Fruit fly (Drosophila melanogaster) whole organism, embryonic: ENCODE measurements around the gene Alh.

Source experiments
- C15 ChIP-seq: fragments of 200-800 bp; sonication (Bioruptor generic); IDR thresholded peaks from 3 replicates; pipeline ENCODE4 v1.3.6; 2022; ENCODE audit warnings: missing biosample characterization, missing genetic modification characterization
- CG10147 ChIP-seq: fragments of 200-800 bp; sonication (Bioruptor generic); optimal IDR thresholded peaks from 2 replicates; lab custom pipeline; 2019; ENCODE audit warnings: missing biosample characterization, mild to moderate bottlenecking, missing genetic modification characterization, moderate library complexity
- CG10274 ChIP-seq: fragments of 200-800 bp; sonication (Bioruptor generic); optimal IDR thresholded peaks from 3 replicates; lab custom pipeline; 2017; ENCODE audit warnings: missing biosample characterization, mild to moderate bottlenecking, missing genetic modification characterization
- CG11723 ChIP-seq: fragments of 200-800 bp; sonication (Bioruptor generic); optimal IDR thresholded peaks from 2 replicates; lab custom pipeline; 2017; ENCODE audit warnings: missing biosample characterization, mild to moderate bottlenecking, missing genetic modification characterization
- CG13287 ChIP-seq: fragments of 200-800 bp; sonication (Bioruptor generic); IDR thresholded peaks from 2 replicates; pipeline ENCODE4 v1.3.6; 2022; ENCODE audit warnings: missing biosample characterization, missing genetic modification characterization; ENCODE audit not compliant: partially characterized antibody
- CG13424 ChIP-seq: fragments of 200-800 bp; sonication (Bioruptor generic); optimal IDR thresholded peaks from 2 replicates; lab custom pipeline; 2019; ENCODE audit warnings: missing biosample characterization, mild to moderate bottlenecking, missing genetic modification characterization, moderate library complexity
- CG14441 ChIP-seq: fragments of 200-800 bp; sonication (Bioruptor generic); IDR thresholded peaks from 2 replicates; pipeline ENCODE4 v1.3.6; 2022; ENCODE audit warnings: missing biosample characterization, missing genetic modification characterization
- CG14710 ChIP-seq: fragments of 200-800 bp; sonication (Bioruptor generic); optimal IDR thresholded peaks from 3 replicates; lab custom pipeline; 2019; ENCODE audit warnings: missing biosample characterization, mild to moderate bottlenecking, missing genetic modification characterization, moderate library complexity
- CG15269 ChIP-seq: fragments of 200-800 bp; sonication (Bioruptor generic); optimal IDR thresholded peaks from 2 replicates; lab custom pipeline; 2018; ENCODE audit warnings: missing biosample characterization, mild to moderate bottlenecking, missing genetic modification characterization, moderate library complexity
- CG15514 ChIP-seq: fragments of 200-800 bp; sonication (Bioruptor generic); optimal IDR thresholded peaks from 3 replicates; lab custom pipeline; 2017; ENCODE audit warnings: missing biosample characterization, missing genetic modification characterization, mild to moderate bottlenecking, moderate library complexity, missing genetic modification reagents
- CG2116 ChIP-seq: fragments of 200-800 bp; sonication (Bioruptor generic); optimal IDR thresholded peaks from 3 replicates; lab custom pipeline; 2018; ENCODE audit warnings: missing biosample characterization, mild to moderate bottlenecking, missing genetic modification characterization
- CG31224 ChIP-seq: fragments of 200-800 bp; sonication (Bioruptor generic); IDR thresholded peaks from 2 replicates; pipeline ENCODE4 v1.3.6; 2022; ENCODE audit warnings: missing biosample characterization, missing genetic modification characterization
- CG33213 ChIP-seq: fragments of 200-800 bp; sonication (Bioruptor generic); optimal IDR thresholded peaks from 3 replicates; lab custom pipeline; 2016; ENCODE audit warnings: missing biosample characterization, missing genetic modification characterization
- CG34376 ChIP-seq: fragments of 200-800 bp; sonication (Bioruptor generic); optimal IDR thresholded peaks from 2 replicates; lab custom pipeline; 2018; ENCODE audit warnings: missing biosample characterization, mild to moderate bottlenecking, missing genetic modification characterization
- CG43689 ChIP-seq: fragments of 200-800 bp; sonication (Bioruptor generic); IDR thresholded peaks from 2 replicates; pipeline ENCODE4 v1.3.6; 2022; ENCODE audit warnings: missing biosample characterization, missing genetic modification characterization
- CG4404 ChIP-seq: fragments of 200-800 bp; sonication (Bioruptor generic); IDR thresholded peaks from 2 replicates; pipeline ENCODE4 v1.3.6; 2022; ENCODE audit warnings: missing biosample characterization, missing genetic modification characterization
- CG8478 ChIP-seq: fragments of >200 bp; optimal IDR thresholded peaks from 2 replicates; lab custom pipeline; 2018
- CG8765 ChIP-seq: fragments of 200-800 bp; sonication (Bioruptor generic); IDR thresholded peaks from 2 replicates; pipeline ENCODE4 v1.3.6; 2022; ENCODE audit warnings: missing biosample characterization, missing genetic modification characterization
- CkIIα-i1 ChIP-seq: fragments of 200-800 bp; sonication (Bioruptor generic); IDR thresholded peaks from 2 replicates; pipeline ENCODE4 v1.3.6; 2022; ENCODE audit warnings: missing biosample characterization, missing genetic modification characterization
- E2f2 ChIP-seq: fragments of 200-800 bp; sonication (Bioruptor generic); IDR thresholded peaks from 2 replicates; pipeline ENCODE4 v1.3.6; 2022; ENCODE audit warnings: missing biosample characterization, missing genetic modification characterization
- Gsc ChIP-seq: fragments of 200-800 bp; sonication (Bioruptor generic); IDR thresholded peaks from 2 replicates; pipeline ENCODE4 v1.3.6; 2022; ENCODE audit warnings: missing biosample characterization, missing genetic modification characterization
- H15 ChIP-seq: fragments of 200-800 bp; sonication (Bioruptor generic); IDR thresholded peaks from 3 replicates; pipeline ENCODE4 v1.3.6; 2022; ENCODE audit warnings: missing biosample characterization, missing genetic modification characterization
- HHEX ChIP-seq: fragments of 200-800 bp; sonication (Bioruptor generic); optimal IDR thresholded peaks from 3 replicates; lab custom pipeline; 2017; ENCODE audit warnings: missing biosample characterization, mild to moderate bottlenecking, missing genetic modification characterization, missing genetic modification reagents
- Hsf ChIP-seq: fragments of 200-800 bp; sonication (Bioruptor generic); optimal IDR thresholded peaks from 3 replicates; lab custom pipeline; 2016; ENCODE audit warnings: missing biosample characterization, missing genetic modification characterization
- Mes4 ChIP-seq: fragments of 200-800 bp; sonication (Bioruptor generic); optimal IDR thresholded peaks from 2 replicates; lab custom pipeline; 2016; ENCODE audit warnings: missing biosample characterization, missing genetic modification characterization
- NC2α ChIP-seq: fragments of 200-800 bp; sonication (Bioruptor generic); optimal IDR thresholded peaks from 2 replicates; lab custom pipeline; 2016; ENCODE audit warnings: missing biosample characterization, missing genetic modification characterization
- NFAT ChIP-seq: fragments of 200-800 bp; sonication (Bioruptor generic); IDR thresholded peaks from 2 replicates; pipeline ENCODE4 v1.3.6; 2022; ENCODE audit warnings: missing biosample characterization, missing genetic modification characterization
- Nf-YC ChIP-seq: fragments of 200-800 bp; optimal IDR thresholded peaks from 3 replicates; lab custom pipeline; 2019; ENCODE audit warnings: missing biosample characterization, mild to moderate bottlenecking, missing genetic modification characterization, moderate library complexity
- NfI ChIP-seq: fragments of 200-800 bp; sonication (Bioruptor generic); optimal IDR thresholded peaks from 3 replicates; lab custom pipeline; 2018; ENCODE audit warnings: missing biosample characterization, mild to moderate bottlenecking, missing genetic modification characterization, moderate library complexity
- Sry-δ ChIP-seq: fragments of 200-800 bp; sonication (Bioruptor generic); optimal IDR thresholded peaks from 2 replicates; lab custom pipeline; 2016; ENCODE audit warnings: missing biosample characterization, missing genetic modification characterization
- Xrp1 ChIP-seq: fragments of 200-800 bp; sonication (Bioruptor generic); IDR thresholded peaks from 2 replicates; pipeline ENCODE4 v1.3.6; 2022; ENCODE audit warnings: missing biosample characterization, missing genetic modification characterization
- YL-1 ChIP-seq: fragments of 200-800 bp; sonication (Bioruptor generic); optimal IDR thresholded peaks from 3 replicates; lab custom pipeline; 2017; ENCODE audit warnings: missing biosample characterization, mild to moderate bottlenecking, missing genetic modification characterization
- ash1 ChIP-seq: fragments of 200-800 bp; sonication (Bioruptor generic); optimal IDR thresholded peaks from 2 replicates; lab custom pipeline; 2018; ENCODE audit warnings: missing biosample characterization, mild to moderate bottlenecking, missing genetic modification characterization
- bab2 ChIP-seq: fragments of 200-800 bp; sonication (Bioruptor generic); optimal IDR thresholded peaks from 2 replicates; lab custom pipeline; 2016; ENCODE audit warnings: missing biosample characterization, missing genetic modification characterization
- cas ChIP-seq: fragments of 200-800 bp; sonication (Bioruptor generic); IDR thresholded peaks from 2 replicates; pipeline ENCODE4 v1.3.6; 2022; ENCODE audit warnings: missing biosample characterization, missing genetic modification characterization
- chif ChIP-seq, 2 experiments: fragments of 200-800 bp; sonication (Bioruptor generic); optimal IDR thresholded peaks; 3 replicates each; lab custom pipeline; 2016; ENCODE audit warnings: missing biosample characterization in 2 of 2, missing genetic modification characterization in 2 of 2
- chinmo ChIP-seq: fragments of 200-800 bp; sonication (Bioruptor generic); IDR thresholded peaks from 4 replicates; pipeline ENCODE4 v1.3.6; 2022; ENCODE audit warnings: missing biosample characterization, missing genetic modification characterization; ENCODE audit not compliant: partially characterized antibody
- dan ChIP-seq: fragments of 200-800 bp; sonication (Bioruptor generic); IDR thresholded peaks from 2 replicates; pipeline ENCODE4 v1.3.6; 2022; ENCODE audit warnings: missing biosample characterization, missing genetic modification characterization
- dmrt99B ChIP-seq: fragments of 200-800 bp; sonication (Bioruptor generic); optimal IDR thresholded peaks from 2 replicates; lab custom pipeline; 2018; ENCODE audit warnings: missing biosample characterization, mild to moderate bottlenecking, missing genetic modification characterization, moderate library complexity
- eyg ChIP-seq: fragments of 200-800 bp; sonication (Bioruptor generic); optimal IDR thresholded peaks from 3 replicates; lab custom pipeline; 2016; ENCODE audit warnings: missing biosample characterization, missing genetic modification characterization
- ham ChIP-seq: fragments of 200-800 bp; sonication (Bioruptor generic); IDR thresholded peaks from 2 replicates; pipeline ENCODE4 v1.3.6; 2022; ENCODE audit warnings: missing biosample characterization, missing genetic modification characterization
- kay ChIP-seq: fragments of 200-800 bp; sonication (Bioruptor generic); optimal IDR thresholded peaks from 2 replicates; lab custom pipeline; 2016; ENCODE audit warnings: missing biosample characterization, missing genetic modification characterization
- knrl ChIP-seq: fragments of 200-800 bp; sonication (Bioruptor generic); IDR thresholded peaks from 3 replicates; pipeline ENCODE4 v1.3.6; 2022; ENCODE audit warnings: missing biosample characterization, missing genetic modification characterization; ENCODE audit not compliant: partially characterized antibody
- nmo ChIP-seq: fragments of 200-800 bp; sonication (Bioruptor generic); optimal IDR thresholded peaks from 2 replicates; lab custom pipeline; 2018; ENCODE audit warnings: missing biosample characterization, mild to moderate bottlenecking, missing genetic modification characterization, moderate library complexity
- pan ChIP-seq, 4 experiments: fragments of >200 bp in 3 of 4; fragments of 200-800 bp in 1 of 4; sonication (Bioruptor generic) in 1 of 4; optimal IDR thresholded peaks in 3 of 4; IDR thresholded peaks in 1 of 4; 2 replicates each; pipeline versions ENCODE4 v1.3.6 to Lab custom; 2017 to 2022; ENCODE audit warnings: missing biosample characterization in 2 of 4, missing genetic modification characterization in 2 of 4, mixed read lengths in 1 of 4
- sd ChIP-seq: fragments of 200-800 bp; sonication (Bioruptor generic); optimal IDR thresholded peaks from 3 replicates; lab custom pipeline; 2018; ENCODE audit warnings: missing biosample characterization, mild to moderate bottlenecking, missing genetic modification characterization, moderate library complexity
- sim ChIP-seq: fragments of 200-800 bp; sonication (Bioruptor generic); IDR thresholded peaks from 2 replicates; pipeline ENCODE4 v1.3.6; 2022; ENCODE audit warnings: missing biosample characterization, missing genetic modification characterization
- sug ChIP-seq: fragments of 200-800 bp; optimal IDR thresholded peaks from 2 replicates; lab custom pipeline; 2019; ENCODE audit warnings: missing biosample characterization, mild to moderate bottlenecking, missing genetic modification characterization, moderate library complexity
- tap ChIP-seq: fragments of 200-800 bp; optimal IDR thresholded peaks from 3 replicates; lab custom pipeline; 2019; ENCODE audit warnings: missing biosample characterization, mild to moderate bottlenecking, missing genetic modification characterization, moderate library complexity
- tna ChIP-seq: fragments of 200-800 bp; sonication (Bioruptor generic); IDR thresholded peaks from 2 replicates; pipeline ENCODE4 v1.3.6; 2022; ENCODE audit warnings: missing biosample characterization, missing genetic modification characterization; ENCODE audit not compliant: partially characterized antibody
- yki ChIP-seq: fragments of >200 bp; optimal IDR thresholded peaks from 3 replicates; lab custom pipeline; 2018

Gene Alh

DNA sequence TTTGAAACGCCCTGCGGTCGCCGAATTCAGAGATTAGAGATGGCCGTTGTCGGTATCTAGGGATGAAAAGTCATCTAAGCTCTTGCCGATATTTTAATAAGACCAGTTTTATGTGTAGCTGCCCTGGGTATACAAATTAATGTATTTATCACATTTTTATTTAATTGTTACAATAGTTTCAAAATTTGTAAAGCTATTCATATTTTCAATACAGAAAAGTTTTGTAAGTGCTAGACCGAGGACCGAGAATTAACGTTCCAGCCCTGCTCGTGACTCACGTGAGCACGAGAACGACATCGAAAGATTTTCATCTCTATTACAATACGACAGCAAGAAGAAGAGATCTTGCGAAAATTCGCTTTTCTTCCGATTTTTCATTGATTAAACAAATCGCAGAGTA is 56.9 kb downstream of the Alh start, which contains the start of the genes CG1105 and CG1965 (continued):
- TF ChIP-seq CG13287 (peak; percentile 100), Gsc (peak; percentile 86), CG14441 (GFP tag; lab: Robert Waterston, UW) (peak; percentile 94), sug (tag; lab: Kevin White, UChicago) (peak; percentile 92), chif (GFP tag; optimal IDR thresholded peaks at IDR 0.05; lab: Kevin White, UChicago) (peak; percentile 92 to 95), CG33213 (peak; percentile 92), yki (lab: Kevin White, UChicago) (no peak), eyg (GFP tag; lab: Kevin White, UChicago) (peak; percentile 76), CG31224 (GFP tag; lab: Robert Waterston, UW) (peak; percentile 86), CG43689 (peak; percentile 74), Mes4 (GFP tag; lab: Kevin White, UChicago) (peak; percentile 83), CkIIα-i1 (GFP tag; lab: Robert Waterston, UW) (peak; percentile 52; the same call in 1 of the 2 replicates), Xrp1 (GFP tag; lab: Robert Waterston, UW) (peak; percentile 94), dmrt99B (tag; lab: Kevin White, UChicago) (no peak), nmo (GFP tag; lab: Kevin White, UChicago) (peak; percentile 96), E2f2 (GFP tag; lab: Robert Waterston, UW) (peak; percentile 79), knrl (GFP tag; lab: Robert Waterston, UW) (peak; percentile 100), chinmo (GFP tag; lab: Robert Waterston, UW) (peak; percentile 91; the same call in 2 of the 4 replicates), CG8765 (GFP tag; lab: Robert Waterston, UW) (peak; percentile 96), CG34376 (GFP tag; lab: Kevin White, UChicago) (peak; percentile 81), sd (tag; lab: Kevin White, UChicago) (peak; percentile 82), CG13424 (peak; percentile 94), ham (GFP tag; lab: Robert Waterston, UW) (0 out of 2 replicates have a peak, but pooled peaks have one; percentile 28), CG11723 (peak; percentile 83), CG8478 (lab: Kevin White, UChicago) (no peak), ash1 (peak; percentile 45), cas (GFP tag; lab: Robert Waterston, UW) (peak; percentile 91), pan (optimal IDR thresholded peaks at IDR 0.05; lab: Kevin White, UChicago) (no peak), pan (GFP tag; optimal IDR thresholded peaks at IDR 0.05 in 1 of 2, IDR thresholded peaks at IDR 0.05 in 1 of 2) (peak in 1 of 2 experiments; percentile 93), Hsf (peak; percentile 97), Nf-YC (peak; percentile 84), sim (peak; percentile 81), dan (GFP tag; lab: Robert Waterston, UW) (peak; percentile 90), NFAT (GFP tag; lab: Robert Waterston, UW) (peak; percentile 94), CG10274 (GFP tag; lab: Kevin White, UChicago) (peak; percentile 61), H15 (GFP tag; lab: Robert Waterston, UW) (peak; percentile 94), CG14710 (peak; percentile 96), tap (tag; lab: Kevin White, UChicago) (peak; percentile 78), YL-1 (peak; percentile 86), tna (GFP tag; lab: Robert Waterston, UW) (peak; percentile 87), NC2α (peak; percentile 79), CG15514 (GFP tag; lab: Kevin White, UChicago) (peak; percentile 91), CG10147 (GFP tag; lab: Kevin White, UChicago) (peak; percentile 92), HHEX (GFP tag; lab: Kevin White, UChicago) (peak; percentile 74), NfI (GFP tag; lab: Kevin White, UChicago) (peak; percentile 89), kay (GFP tag; lab: Kevin White, UChicago) (peak; percentile 90), C15 (GFP tag; lab: Robert Waterston, UW) (peak; percentile 80), CG2116 (GFP tag; lab: Kevin White, UChicago) (peak; percentile 88), CG4404 (GFP tag; lab: Robert Waterston, UW) (peak; percentile 97), CG15269 (peak; percentile 91), Sry-δ (GFP tag; lab: Kevin White, UChicago) (peak; percentile 100), bab2 (GFP tag; lab: Kevin White, UChicago) (peak; percentile 96)
